Worm (Caenorhabditis elegans): ENCODE data around the gene fbxa-134.

fbxa-134 gene

ce11 chrV:17328497-17328896, 24.2 kb downstream of the fbxa-134 start, which contains the start of gene srg-44:
srg-44 (plus strand) TSS chrV:17328797.
- TF ChIP-seq klf-2 (GFP tag; conservative IDR thresholded peaks at IDR 0.05) (no peak), med-1 (GFP tag; optimal IDR thresholded peaks at IDR 0.05; ENCODE audit: insufficient read depth) (no peak), T22C8.4 (GFP tag; IDR thresholded peaks at IDR 0.05) (no peak), cog-1 (tag; optimal IDR thresholded peaks at IDR 0.05) (no peak), ztf-23 (GFP tag; IDR thresholded peaks at IDR 0.05) (no peak), ztf-29 (GFP tag; IDR thresholded peaks at IDR 0.05) (no peak), tab-1 (GFP tag; IDR thresholded peaks at IDR 0.05) (no peak)

ce11 chrV:17327867-17328266, 24.8 kb downstream of the fbxa-134 start, which contains the start of gene sdz-16:
sdz-16 (minus strand) TSS chrV:17327967.
- TF ChIP-seq ztf-29 (GFP tag; IDR thresholded peaks at IDR 0.05): no peak
- TF ChIP-seq tab-1 (GFP tag; IDR thresholded peaks at IDR 0.05): no peak
- no peak for TF ChIP-seq med-1 (GFP tag; optimal IDR thresholded peaks at IDR 0.05; ENCODE audit: insufficient read depth)
- no peak for TF ChIP-seq cog-1 (tag; optimal IDR thresholded peaks at IDR 0.05)
- no peak for TF ChIP-seq T22C8.4 (GFP tag; IDR thresholded peaks at IDR 0.05)
- no peak for TF ChIP-seq flt-1 (GFP tag; IDR thresholded peaks at IDR 0.05)
- no peak for TF ChIP-seq ref-1 (GFP tag; conservative IDR thresholded peaks at IDR 0.05)
- TF ChIP-seq ztf-23 (GFP tag; IDR thresholded peaks at IDR 0.05): no peak
- TF ChIP-seq klf-2 (GFP tag; conservative IDR thresholded peaks at IDR 0.05): no peak

ce11 chrV:17323876-17324275, 28.8 kb downstream of the fbxa-134 start:
- TF ChIP-seq ztf-29 (GFP tag; IDR thresholded peaks at IDR 0.05): no peak
- TF ChIP-seq ref-1 (GFP tag; conservative IDR thresholded peaks at IDR 0.05): no peak
- no peak for TF ChIP-seq klf-2 (GFP tag; conservative IDR thresholded peaks at IDR 0.05)
- TF ChIP-seq T22C8.4 (GFP tag; IDR thresholded peaks at IDR 0.05): no peak
- no peak for TF ChIP-seq cog-1 (tag; optimal IDR thresholded peaks at IDR 0.05)
- no peak for TF ChIP-seq ztf-23 (GFP tag; IDR thresholded peaks at IDR 0.05)
- no peak for TF ChIP-seq flt-1 (GFP tag; IDR thresholded peaks at IDR 0.05)
- no peak for TF ChIP-seq tab-1 (GFP tag; IDR thresholded peaks at IDR 0.05)
- no peak for TF ChIP-seq med-1 (GFP tag; optimal IDR thresholded peaks at IDR 0.05; ENCODE audit: insufficient read depth)

ce11 chrV:17322397-17322909, 30.2 kb downstream of the fbxa-134 start, which contains the start of gene F31E9.3:
F31E9.3 (plus strand) TSS chrV:17322590.
- TF ChIP-seq cog-1 (tag; optimal IDR thresholded peaks at IDR 0.05): no peak

ce11 chrV:17317786-17318185, 34.9 kb downstream of the fbxa-134 start, which contains the start of gene srz-58:
srz-58 (plus strand) TSS chrV:17318147.
- TF ChIP-seq T22C8.4 (GFP tag; IDR thresholded peaks at IDR 0.05) (no peak), med-1 (GFP tag; optimal IDR thresholded peaks at IDR 0.05; ENCODE audit: insufficient read depth) (no peak), ztf-23 (GFP tag; IDR thresholded peaks at IDR 0.05) (no peak), flt-1 (GFP tag; IDR thresholded peaks at IDR 0.05) (0 out of 2 replicates have a peak, but pooled peaks have one; percentile 39), cog-1 (tag; optimal IDR thresholded peaks at IDR 0.05) (no peak), klf-2 (GFP tag; conservative IDR thresholded peaks at IDR 0.05) (0 out of 2 replicates have a peak, but pooled peaks have one; percentile 15), ref-1 (GFP tag; conservative IDR thresholded peaks at IDR 0.05) (no peak), ztf-29 (GFP tag; IDR thresholded peaks at IDR 0.05) (no peak), tab-1 (GFP tag; IDR thresholded peaks at IDR 0.05) (0 out of 2 replicates have a peak, but pooled peaks have one; percentile 9)

- TF ChIP-seq ref-1 (GFP tag; conservative IDR thresholded peaks at IDR 0.05): no peak
- TF ChIP-seq cog-1 (tag; optimal IDR thresholded peaks at IDR 0.05): no peak
- no peak for TF ChIP-seq T22C8.4 (GFP tag; IDR thresholded peaks at IDR 0.05)
- TF ChIP-seq flt-1 (GFP tag; IDR thresholded peaks at IDR 0.05): no peak
- TF ChIP-seq klf-2 (GFP tag; conservative IDR thresholded peaks at IDR 0.05): no peak
Observed at ce11 chrV:17317297-17317696, 35.4 kb downstream of the fbxa-134 start.

- TF ChIP-seq med-1 (GFP tag; optimal IDR thresholded peaks at IDR 0.05; ENCODE audit: insufficient read depth) (no peak), tab-1 (GFP tag; IDR thresholded peaks at IDR 0.05) (no peak), T22C8.4 (GFP tag; IDR thresholded peaks at IDR 0.05) (no peak), cog-1 (tag; optimal IDR thresholded peaks at IDR 0.05) (no peak), klf-2 (GFP tag; conservative IDR thresholded peaks at IDR 0.05) (no peak), ztf-23 (GFP tag; IDR thresholded peaks at IDR 0.05) (no peak), flt-1 (GFP tag; IDR thresholded peaks at IDR 0.05) (no peak), ref-1 (GFP tag; conservative IDR thresholded peaks at IDR 0.05) (no peak), ztf-29 (GFP tag; IDR thresholded peaks at IDR 0.05) (no peak)
Observed at ce11 chrV:17315063-17315462, 37.6 kb downstream of the fbxa-134 start, which contains the start of gene F31E9.6. F31E9.6 (minus strand) TSS chrV:17315153.

ce11 chrV:17312386-17312785, 40.3 kb downstream of the fbxa-134 start, which contains the start of gene Y61B8B.3:
Y61B8B.3 (minus strand) TSS chrV:17312486.
- TF ChIP-seq med-1 (GFP tag; optimal IDR thresholded peaks at IDR 0.05; ENCODE audit: insufficient read depth): no peak
- TF ChIP-seq ref-1 (GFP tag; conservative IDR thresholded peaks at IDR 0.05): no peak
- TF ChIP-seq ztf-23 (GFP tag; IDR thresholded peaks at IDR 0.05): no peak
- no peak for TF ChIP-seq tab-1 (GFP tag; IDR thresholded peaks at IDR 0.05)
- TF ChIP-seq flt-1 (GFP tag; IDR thresholded peaks at IDR 0.05): no peak
- TF ChIP-seq cog-1 (tag; optimal IDR thresholded peaks at IDR 0.05): no peak
- TF ChIP-seq klf-2 (GFP tag; conservative IDR thresholded peaks at IDR 0.05): no peak
- no peak for TF ChIP-seq ztf-29 (GFP tag; IDR thresholded peaks at IDR 0.05)
- no peak for TF ChIP-seq T22C8.4 (GFP tag; IDR thresholded peaks at IDR 0.05)

- no peak for TF ChIP-seq klf-2 (GFP tag; conservative IDR thresholded peaks at IDR 0.05)
- no peak for TF ChIP-seq T22C8.4 (GFP tag; IDR thresholded peaks at IDR 0.05)
- TF ChIP-seq ref-1 (GFP tag; conservative IDR thresholded peaks at IDR 0.05): no peak
- TF ChIP-seq cog-1 (tag; optimal IDR thresholded peaks at IDR 0.05): no peak
- TF ChIP-seq tab-1 (GFP tag; IDR thresholded peaks at IDR 0.05): no peak
- no peak for TF ChIP-seq ztf-23 (GFP tag; IDR thresholded peaks at IDR 0.05)
- TF ChIP-seq flt-1 (GFP tag; IDR thresholded peaks at IDR 0.05): no peak
- no peak for TF ChIP-seq med-1 (GFP tag; optimal IDR thresholded peaks at IDR 0.05; ENCODE audit: insufficient read depth)
- no peak for TF ChIP-seq ztf-29 (GFP tag; IDR thresholded peaks at IDR 0.05)
Observed at ce11 chrV:17307926-17308325, 44.7 kb downstream of the fbxa-134 start.

- no peak for TF ChIP-seq ref-1 (GFP tag; conservative IDR thresholded peaks at IDR 0.05)
- TF ChIP-seq T22C8.4 (GFP tag; IDR thresholded peaks at IDR 0.05): no peak
- no peak for TF ChIP-seq ztf-23 (GFP tag; IDR thresholded peaks at IDR 0.05)
- TF ChIP-seq flt-1 (GFP tag; IDR thresholded peaks at IDR 0.05): no peak
- no peak for TF ChIP-seq cog-1 (tag; optimal IDR thresholded peaks at IDR 0.05)
- no peak for TF ChIP-seq med-1 (GFP tag; optimal IDR thresholded peaks at IDR 0.05; ENCODE audit: insufficient read depth)
- TF ChIP-seq tab-1 (GFP tag; IDR thresholded peaks at IDR 0.05): no peak
- no peak for TF ChIP-seq klf-2 (GFP tag; conservative IDR thresholded peaks at IDR 0.05)
- no peak for TF ChIP-seq ztf-29 (GFP tag; IDR thresholded peaks at IDR 0.05)
Observed at ce11 chrV:17303392-17303791, 49.3 kb downstream of the fbxa-134 start.
